Fruit fly (Drosophila melanogaster) ovary, adult (tissue): ENCODE data around the gene moody.
A peak's percentile ranks its signal among the peaks of the same experiment; 100 is the strongest.

ENCODE experiments used
- CG17801 ChIP-seq: fragments of 200-800 bp; optimal IDR thresholded peaks from 2 replicates; lab custom pipeline; 2019; ENCODE audit warnings: missing biosample characterization, mild to moderate bottlenecking, missing genetic modification characterization, moderate library complexity; ENCODE audit not compliant: partially characterized antibody

Gene moody

DNA sequence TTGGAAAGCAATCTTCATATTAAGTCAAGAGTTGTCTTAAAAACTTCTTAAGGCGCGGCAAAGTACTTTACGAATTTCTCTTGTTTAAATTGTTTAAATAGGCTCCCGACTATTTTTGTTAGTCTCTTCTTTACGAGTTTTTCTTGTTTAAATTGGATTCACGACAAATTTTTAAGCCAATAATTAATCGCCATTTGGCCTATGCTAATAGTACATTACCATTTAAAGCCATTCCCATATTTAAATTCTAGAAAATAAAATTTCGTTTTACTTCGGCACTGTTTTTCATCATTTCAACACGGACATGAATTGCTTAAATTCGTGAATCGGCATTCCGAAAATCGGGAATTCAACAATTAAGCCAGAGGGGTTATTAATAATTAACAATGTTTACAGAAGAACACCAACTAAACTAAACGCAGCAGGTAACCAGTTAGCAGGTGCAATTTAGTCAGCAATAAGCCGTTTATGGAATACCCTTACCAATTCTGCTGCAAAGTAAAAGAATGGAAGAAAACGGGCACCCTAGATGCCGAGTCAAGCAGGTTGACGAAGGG lies 40.4 kb downstream of the moody start:
- peak; percentile 68 for TF ChIP-seq CG17801 (GFP tag; lab: Kevin White, UChicago)

DNA sequence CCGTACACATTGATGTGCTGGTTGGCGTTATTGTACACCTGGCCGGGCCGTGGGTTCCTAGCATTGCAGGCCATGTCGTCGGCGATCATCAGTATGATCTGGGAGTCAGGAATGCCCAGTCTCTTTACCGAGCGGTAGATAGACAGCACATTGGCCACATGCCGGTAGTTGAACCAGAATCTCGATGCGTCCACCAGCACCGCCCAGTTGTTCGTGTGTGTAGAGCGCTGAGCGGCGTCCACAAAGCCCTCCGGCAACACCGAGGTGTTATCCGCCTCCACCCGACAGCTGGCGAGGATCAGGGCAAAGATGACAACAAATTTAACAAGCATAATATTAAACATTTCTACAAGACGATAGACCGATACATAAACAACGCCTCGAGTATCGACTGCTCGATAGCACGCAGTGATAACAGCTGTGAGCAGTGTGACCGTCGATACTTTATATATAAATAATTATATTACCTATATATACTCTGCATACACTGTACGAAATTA lies 40.9 kb downstream of the moody start, which contains the start of gene PIG-K:
Gene PIG-K (minus strand): TSS at position 412 of the 500 bp plus-strand sequence.
- no peak for TF ChIP-seq CG17801 (GFP tag; lab: Kevin White, UChicago)

DNA sequence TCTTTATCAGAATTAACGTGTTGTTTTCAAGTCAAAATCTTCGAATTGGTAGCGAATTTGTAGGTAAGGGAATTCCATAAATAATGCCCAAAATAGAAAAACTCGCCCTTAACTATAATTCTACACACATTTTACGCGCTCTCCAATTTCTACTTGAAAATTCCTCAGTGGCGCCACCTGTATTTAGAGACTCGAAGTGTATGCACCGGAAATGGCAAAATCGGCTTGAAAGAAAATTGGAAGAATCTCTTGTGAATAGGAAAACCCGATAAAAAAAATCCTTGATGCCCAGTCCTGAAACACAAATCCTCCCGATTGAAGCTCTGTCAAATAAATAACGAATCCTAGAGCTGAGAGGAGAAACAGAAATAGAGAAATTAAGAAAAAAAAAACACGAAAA lies 44.1 kb downstream of the moody start:
- peak; percentile 51 for TF ChIP-seq CG17801 (GFP tag; lab: Kevin White, UChicago)

DNA sequence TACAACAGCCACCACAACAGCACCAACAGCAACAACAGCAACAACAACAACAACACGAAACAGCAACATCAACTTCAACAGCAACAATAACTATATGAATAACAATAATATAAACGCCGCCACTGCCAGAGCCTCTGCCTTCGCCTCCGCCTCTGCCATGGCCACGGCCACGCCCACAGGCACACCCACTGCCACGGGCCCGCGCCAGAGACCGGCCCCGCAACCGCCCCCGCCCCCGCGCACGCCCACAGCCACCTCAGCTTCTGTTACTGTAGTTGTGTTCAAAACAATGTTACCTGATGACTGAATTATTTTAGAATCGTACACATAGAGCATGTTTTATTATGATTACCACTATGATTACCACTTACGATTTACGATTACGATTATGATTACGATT lies 45.8 kb downstream of the moody start:
- no peak for TF ChIP-seq CG17801 (GFP tag; lab: Kevin White, UChicago)

DNA sequence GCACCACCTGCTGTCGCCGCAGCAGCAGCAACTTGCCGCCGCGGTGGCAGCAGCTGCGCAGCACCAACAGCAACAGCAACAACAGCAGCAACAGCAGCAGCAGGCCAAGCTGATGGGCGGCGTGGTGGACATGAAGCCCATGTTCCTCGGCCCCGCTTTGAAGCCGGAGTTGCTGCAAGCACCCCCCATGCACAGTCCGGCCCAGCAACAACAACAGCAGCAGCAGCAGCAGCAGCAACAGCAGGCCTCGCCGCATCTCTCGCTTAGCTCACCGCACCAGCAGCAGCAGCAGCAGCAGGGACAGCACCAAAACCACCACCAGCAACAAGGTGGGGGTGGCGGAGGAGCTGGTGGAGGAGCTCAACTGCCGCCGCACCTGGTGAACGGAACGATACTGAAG lies 48.9 kb downstream of the moody start:
- TF ChIP-seq CG17801 (GFP tag; lab: Kevin White, UChicago) = no peak

DNA sequence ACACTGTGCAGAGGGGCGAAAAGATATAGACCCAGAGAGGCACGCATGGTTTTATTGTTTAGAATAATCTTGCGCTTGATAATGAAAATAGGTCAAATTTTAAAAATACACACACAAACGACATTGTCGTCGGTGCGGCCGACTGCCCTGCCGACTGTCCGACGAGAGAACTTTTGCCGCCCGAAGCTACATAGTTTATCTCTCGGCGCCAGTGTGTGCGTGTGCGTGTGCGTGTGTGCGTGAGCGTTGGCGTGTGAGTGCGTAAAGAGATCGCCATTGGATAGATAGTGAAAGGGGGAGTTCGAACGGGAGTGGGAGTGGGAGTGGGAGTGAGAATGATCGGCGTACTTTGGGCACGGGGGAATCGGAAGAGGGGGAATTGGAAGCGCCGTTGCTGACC lies 54.3 kb downstream of the moody start:
- TF ChIP-seq CG17801 (GFP tag; lab: Kevin White, UChicago) = no peak
